Worm (Caenorhabditis elegans) whole organism, L2 larva: ENCODE measurements around the gene ins-16.

Source experiments
- F13H6.1 ChIP-seq: sonication (generic microtip); optimal IDR thresholded peaks from 2 replicates; lab custom pipeline; 2016; ENCODE audit warnings: missing genetic modification characterization, missing compliant biosample characterization
- ama-1 ChIP-seq: fragments of 150-350 bp; optimal IDR thresholded peaks from 2 replicates; lab custom pipeline; 2018; ENCODE audit warnings: inconsistent platforms
- elt-3 ChIP-seq: sonication (generic microtip); optimal IDR thresholded peaks from 2 replicates; lab custom pipeline; 2017; ENCODE audit warnings: missing biosample characterization, missing genetic modification characterization
- lsy-2 ChIP-seq, 2 experiments: fragments of 150-350 bp in 1 of 2; sonication (generic microtip) in 1 of 2; optimal IDR thresholded peaks; 2 replicates each; lab custom pipeline; 2014 to 2017; ENCODE audit warnings: missing biosample characterization in 2 of 2, missing genetic modification characterization in 2 of 2
- nhr-10 ChIP-seq: sonication (generic microtip); optimal IDR thresholded peaks from 2 replicates; lab custom pipeline; 2017; ENCODE audit warnings: missing biosample characterization, missing genetic modification characterization
- nhr-21 ChIP-seq: fragments of 150-350 bp; optimal IDR thresholded peaks from 2 replicates; lab custom pipeline; 2014; ENCODE audit warnings: missing biosample characterization, missing genetic modification characterization
- nhr-6 ChIP-seq: fragments of 150-350 bp; optimal IDR thresholded peaks from 2 replicates; lab custom pipeline; 2014; ENCODE audit warnings: missing biosample characterization, missing genetic modification characterization
- skn-1 ChIP-seq: sonication (generic microtip); optimal IDR thresholded peaks from 2 replicates; lab custom pipeline; 2017; ENCODE audit warnings: missing biosample characterization, missing genetic modification characterization
- sma-3 ChIP-seq: sonication (generic microtip); optimal IDR thresholded peaks from 2 replicates; lab custom pipeline; 2016; ENCODE audit warnings: missing genetic modification reagents, missing genetic modification characterization, missing compliant biosample characterization

DNA sequence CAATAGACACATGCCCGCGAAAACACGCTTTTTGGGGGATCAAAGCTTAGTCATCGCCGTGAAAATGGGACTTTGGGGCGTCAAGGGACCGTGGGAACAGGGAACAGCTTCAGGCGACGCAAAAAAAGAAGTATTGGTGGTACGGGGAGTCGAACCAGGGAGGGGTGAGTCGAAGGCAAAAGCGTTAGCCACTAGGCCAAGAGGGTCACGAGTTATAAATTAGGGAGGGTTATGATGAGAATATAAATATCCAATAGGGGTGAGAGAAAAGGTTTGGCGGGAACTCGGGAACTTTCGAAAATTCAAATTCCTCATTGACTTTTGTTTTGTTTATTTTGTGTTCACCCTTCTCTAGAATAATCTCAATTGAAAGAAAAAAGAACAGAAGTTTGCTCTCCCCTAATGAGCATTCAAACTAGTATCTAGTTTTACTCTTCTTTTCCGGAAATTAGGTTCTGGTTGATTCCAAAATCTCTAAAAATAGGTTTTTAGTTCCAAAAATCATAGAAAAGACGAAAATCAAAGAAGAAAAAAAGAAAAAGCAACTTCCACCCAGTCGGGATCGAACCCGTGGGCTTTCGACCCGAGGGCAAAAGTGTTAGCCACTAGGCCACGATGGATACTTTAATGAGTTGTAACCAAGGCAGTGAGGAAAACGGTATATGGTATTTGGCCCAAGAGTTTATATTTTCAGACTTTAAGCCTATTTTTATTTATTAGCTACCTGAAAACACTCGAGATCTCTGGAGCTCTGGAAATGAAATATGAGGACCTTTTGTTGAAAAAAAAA, 29.8 kb downstream of the ins-16 start:
- TF ChIP-seq skn-1 (tag; lab: Kevin White, UChicago) (no peak), ama-1 (lab: Kevin White, UChicago) (no peak), F13H6.1 (no peak), nhr-21 (no peak), lsy-2 (tag; optimal IDR thresholded peaks at IDR 0.05; lab: Kevin White, UChicago) (no peak), sma-3 (GFP tag; lab: Kevin White, UChicago) (no peak), nhr-6 (no peak), nhr-10 (tag; lab: Kevin White, UChicago) (no peak), elt-3 (tag; lab: Kevin White, UChicago) (no peak)
